Worm (Caenorhabditis elegans): Measurements from ENCODE around the gene ZC518.8.

DNA sequence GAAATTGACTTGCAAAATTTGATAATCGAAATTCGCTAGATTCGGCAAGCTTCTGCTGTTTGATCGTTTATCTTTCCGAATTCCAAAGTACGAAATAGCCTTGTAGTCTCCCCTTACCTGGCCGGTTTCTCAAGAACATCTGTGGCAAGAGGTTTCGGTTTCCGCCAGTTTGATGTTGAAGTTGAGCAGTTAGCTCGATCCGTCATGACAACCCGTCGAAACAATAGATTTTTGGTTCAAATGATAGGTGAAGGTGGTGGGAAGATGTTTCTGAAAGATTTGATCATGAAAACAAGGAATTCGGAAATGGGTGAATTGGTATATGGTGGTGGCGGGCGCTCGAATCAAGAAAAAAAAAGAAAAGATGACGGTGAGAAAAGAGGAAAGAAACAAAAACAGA is 36.7 kb upstream of the ZC518.8 start, which contains the start of gene acs-20:
- TF ChIP-seq med-1 (GFP tag; optimal IDR thresholded peaks at IDR 0.05; ENCODE audit: insufficient read depth): no peak
- TF ChIP-seq tab-1 (GFP tag; IDR thresholded peaks at IDR 0.05): no peak
